Fruit fly (Drosophila melanogaster): Measurements from ENCODE around the gene CG42502.

- no peak for TF ChIP-seq CG10348 (GFP tag; IDR thresholded peaks at IDR 0.05)
- TF ChIP-seq CG32121 (GFP tag; IDR thresholded peaks at IDR 0.05) = no peak
- TF ChIP-seq CG9948 (tag; optimal IDR thresholded peaks at IDR 0.05) = no peak
- no peak for TF ChIP-seq CG14655 (GFP tag; optimal IDR thresholded peaks at IDR 0.05)
- TF ChIP-seq CG13204 (GFP tag; optimal IDR thresholded peaks at IDR 0.05) = no peak
- no peak for TF ChIP-seq fd96Ca (GFP tag; IDR thresholded peaks at IDR 0.05)
- TF ChIP-seq CG15710 (tag; optimal IDR thresholded peaks at IDR 0.05) = no peak
- no peak for TF ChIP-seq rn (GFP tag; IDR thresholded peaks at IDR 0.05)
- no peak for TF ChIP-seq D1 (tag; optimal IDR thresholded peaks at IDR 0.05)
- TF ChIP-seq Pif1B (GFP tag; optimal IDR thresholded peaks at IDR 0.05) = no peak
- TF ChIP-seq CG4496 (GFP tag; IDR thresholded peaks at IDR 0.05) = no peak
- TF ChIP-seq EcR (GFP tag; optimal IDR thresholded peaks at IDR 0.05) = no peak
- TF ChIP-seq CG8159 (tag; optimal IDR thresholded peaks at IDR 0.05) = no peak
- no peak for TF ChIP-seq CG34367 (tag; optimal IDR thresholded peaks at IDR 0.05)
Measured at dm6 chr2L:18841210-18841609, 30.2 kb upstream of the CG42502 start, which contains the start of gene CG31752.

Data from whole organism, pupa.